Worm (Caenorhabditis elegans) whole organism, mixed stage, embryonic: ENCODE results near the gene atf-7.

Source experiments
- M03D4.4 ChIP-seq: sonication (generic microtip); optimal IDR thresholded peaks from 2 replicates; lab custom pipeline; 2017; ENCODE audit warnings: mild to moderate bottlenecking, missing genetic modification characterization, missing compliant biosample characterization
- bed-3 ChIP-seq: fragments of 200-800 bp; sonication (Bioruptor generic); optimal IDR thresholded peaks from 3 replicates; lab custom pipeline; 2018; ENCODE audit warnings: mild to moderate bottlenecking, missing genetic modification characterization, moderate library complexity, missing compliant biosample characterization
- ceh-39 ChIP-seq: fragments of 150-350 bp; optimal IDR thresholded peaks from 2 replicates; lab custom pipeline; 2014; ENCODE audit warnings: missing biosample characterization, missing genetic modification characterization
- elt-1 ChIP-seq: sonication (generic microtip); optimal IDR thresholded peaks from 2 replicates; lab custom pipeline; 2017; ENCODE audit warnings: missing genetic modification characterization, mild to moderate bottlenecking, missing compliant biosample characterization, antibody characterized with exemption, moderate library complexity, borderline replicate concordance; ENCODE audit not compliant: insufficient read depth
- mep-1 ChIP-seq: fragments of 150-350 bp; optimal IDR thresholded peaks from 2 replicates; lab custom pipeline; 2017; ENCODE audit warnings: missing biosample characterization, missing genetic modification reagents, missing genetic modification characterization, inconsistent platforms
- nhr-237 ChIP-seq: fragments of 150-350 bp; optimal IDR thresholded peaks from 2 replicates; lab custom pipeline; 2014; ENCODE audit warnings: missing biosample characterization, missing genetic modification characterization
- nhr-28 ChIP-seq: fragments of 150-350 bp; optimal IDR thresholded peaks from 2 replicates; lab custom pipeline; 2014; ENCODE audit warnings: missing biosample characterization, missing genetic modification characterization
- nhr-76 ChIP-seq: sonication (generic microtip); optimal IDR thresholded peaks from 2 replicates; lab custom pipeline; 2017; ENCODE audit warnings: missing biosample characterization, missing genetic modification characterization
- snpc-4 ChIP-seq: fragments of 150-350 bp; optimal IDR thresholded peaks from 2 replicates; lab custom pipeline; 2014; ENCODE audit warnings: missing biosample characterization, missing genetic modification characterization
- unc-39 ChIP-seq: fragments of 150-350 bp; optimal IDR thresholded peaks from 2 replicates; lab custom pipeline; 2014; ENCODE audit warnings: missing biosample characterization, missing genetic modification characterization

DNA sequence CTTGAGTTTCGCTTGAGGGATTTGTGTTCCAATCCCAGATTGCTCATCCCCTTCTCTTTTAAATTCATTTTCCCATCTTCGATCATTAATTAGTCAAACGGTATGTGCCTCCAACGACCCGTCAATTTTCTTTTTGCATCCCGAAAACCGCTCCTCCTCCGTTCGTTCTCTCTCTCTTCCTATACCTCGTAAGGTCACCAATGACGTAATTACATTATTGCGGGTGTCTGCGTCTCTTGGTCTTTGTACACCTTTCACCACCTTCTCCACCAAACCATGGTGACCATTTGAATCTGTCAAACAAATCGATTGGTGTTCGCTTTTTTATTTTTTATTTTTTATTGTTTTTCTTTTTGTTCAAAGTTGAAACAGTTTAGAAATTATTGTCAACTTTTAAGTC lies 16.3 kb upstream of the atf-7 start:
- TF ChIP-seq nhr-28 (tag; lab: Kevin White, UChicago): no peak
- TF ChIP-seq elt-1 (tag; lab: Kevin White, UChicago): no peak
- TF ChIP-seq unc-39 (tag; lab: Kevin White, UChicago): no peak
- no peak for TF ChIP-seq bed-3 (GFP tag; lab: Kevin White, UChicago)
- no peak for TF ChIP-seq nhr-76 (tag; lab: Kevin White, UChicago)
- TF ChIP-seq ceh-39: peak; percentile 41
- no peak for TF ChIP-seq snpc-4
- no peak for TF ChIP-seq nhr-237
- TF ChIP-seq M03D4.4 (tag; lab: Kevin White, UChicago): no peak
- peak; percentile 55 for TF ChIP-seq mep-1 (tag; lab: Kevin White, UChicago)
